Fruit fly (Drosophila melanogaster) whole organism, embryonic: ENCODE data around the gene tank.
A peak's percentile ranks its signal among the peaks of the same experiment; 100 is the strongest.

Source experiments
- Ada2b ChIP-seq: fragments of 200-800 bp; sonication (Bioruptor generic); IDR thresholded peaks from 2 replicates; pipeline ENCODE4 v1.3.6; 2022; ENCODE audit warnings: missing biosample characterization, missing genetic modification characterization
- Atf-2 ChIP-seq: fragments of 200-800 bp; sonication (Bioruptor generic); optimal IDR thresholded peaks from 2 replicates; lab custom pipeline; 2016; ENCODE audit warnings: missing biosample characterization, missing genetic modification characterization
- Atf3 ChIP-seq: fragments of 200-800 bp; sonication (Bioruptor generic); optimal IDR thresholded peaks from 3 replicates; lab custom pipeline; 2016; ENCODE audit warnings: missing biosample characterization, missing genetic modification characterization
- CG10431 ChIP-seq: fragments of 200-800 bp; sonication (Bioruptor generic); optimal IDR thresholded peaks from 3 replicates; lab custom pipeline; 2018; ENCODE audit warnings: missing biosample characterization, mild to moderate bottlenecking, missing genetic modification characterization
- CG11398 ChIP-seq: fragments of 200-800 bp; sonication (Bioruptor generic); optimal IDR thresholded peaks from 2 replicates; lab custom pipeline; 2016; ENCODE audit warnings: missing biosample characterization, missing genetic modification characterization
- CG13624 ChIP-seq: fragments of 200-800 bp; sonication (Bioruptor generic); optimal IDR thresholded peaks from 2 replicates; lab custom pipeline; 2016; ENCODE audit warnings: missing biosample characterization, missing genetic modification characterization
- CG15514 ChIP-seq: fragments of 200-800 bp; sonication (Bioruptor generic); optimal IDR thresholded peaks from 3 replicates; lab custom pipeline; 2017; ENCODE audit warnings: missing biosample characterization, missing genetic modification characterization, mild to moderate bottlenecking, moderate library complexity, missing genetic modification reagents
- CG1647 ChIP-seq: fragments of 200-800 bp; sonication (Bioruptor generic); optimal IDR thresholded peaks from 3 replicates; lab custom pipeline; 2016; ENCODE audit warnings: missing biosample characterization, missing genetic modification characterization
- CG17186 ChIP-seq: fragments of 200-800 bp; sonication (Bioruptor generic); optimal IDR thresholded peaks from 3 replicates; lab custom pipeline; 2017; ENCODE audit warnings: missing biosample characterization, missing genetic modification reagents, missing genetic modification characterization
- CG17328 ChIP-seq: fragments of 200-800 bp; sonication (Bioruptor generic); IDR thresholded peaks from 2 replicates; pipeline ENCODE4 v1.3.6; 2022; ENCODE audit warnings: missing biosample characterization, missing genetic modification characterization
- CG17802 ChIP-seq: fragments of 200-800 bp; sonication (Bioruptor generic); optimal IDR thresholded peaks from 2 replicates; lab custom pipeline; 2018; ENCODE audit warnings: missing biosample characterization, mild to moderate bottlenecking, missing genetic modification characterization, moderate library complexity
- CG2202 ChIP-seq: fragments of 200-800 bp; sonication (Bioruptor generic); optimal IDR thresholded peaks from 2 replicates; lab custom pipeline; 2018; ENCODE audit warnings: missing biosample characterization, mild to moderate bottlenecking, missing genetic modification characterization
- CG2712 ChIP-seq: fragments of 200-800 bp; optimal IDR thresholded peaks from 3 replicates; lab custom pipeline; 2019; ENCODE audit warnings: missing biosample characterization, mild to moderate bottlenecking, missing genetic modification characterization, moderate library complexity
- CG30403 ChIP-seq: fragments of 200-800 bp; sonication (Bioruptor generic); optimal IDR thresholded peaks from 3 replicates; lab custom pipeline; 2016; ENCODE audit warnings: missing biosample characterization, missing genetic modification characterization
- CG31441 ChIP-seq: fragments of 200-800 bp; sonication (Bioruptor generic); IDR thresholded peaks from 2 replicates; pipeline ENCODE4 v1.3.6; 2022; ENCODE audit warnings: missing biosample characterization, missing genetic modification characterization
- CG3838 ChIP-seq: fragments of 200-800 bp; sonication (Bioruptor generic); optimal IDR thresholded peaks from 3 replicates; lab custom pipeline; 2016; ENCODE audit warnings: missing biosample characterization, missing genetic modification characterization
- CG3995 ChIP-seq: fragments of 200-800 bp; sonication (Bioruptor generic); optimal IDR thresholded peaks from 3 replicates; lab custom pipeline; 2016; ENCODE audit warnings: missing biosample characterization, missing genetic modification characterization
- CG4360 ChIP-seq: fragments of 200-800 bp; sonication (Bioruptor generic); IDR thresholded peaks from 2 replicates; pipeline ENCODE4 v1.3.6; 2022; ENCODE audit warnings: missing biosample characterization, missing genetic modification characterization
- CG4404 ChIP-seq: fragments of 200-800 bp; sonication (Bioruptor generic); IDR thresholded peaks from 2 replicates; pipeline ENCODE4 v1.3.6; 2022; ENCODE audit warnings: missing biosample characterization, missing genetic modification characterization
- CG4617 ChIP-seq: fragments of 200-800 bp; sonication (Bioruptor generic); optimal IDR thresholded peaks from 3 replicates; lab custom pipeline; 2016; ENCODE audit warnings: missing biosample characterization, missing genetic modification characterization, borderline replicate concordance
- CG6813 ChIP-seq: fragments of 200-800 bp; sonication (Bioruptor generic); optimal IDR thresholded peaks from 2 replicates; lab custom pipeline; 2017; ENCODE audit warnings: missing biosample characterization, missing genetic modification characterization, mild to moderate bottlenecking, moderate library complexity, missing genetic modification reagents
- CG7786 ChIP-seq: fragments of 200-800 bp; sonication (Bioruptor generic); optimal IDR thresholded peaks from 2 replicates; lab custom pipeline; 2016; ENCODE audit warnings: missing biosample characterization, missing genetic modification characterization
- CG7963 ChIP-seq: fragments of 200-800 bp; sonication (Bioruptor generic); IDR thresholded peaks from 3 replicates; pipeline ENCODE4 v1.3.6; 2022; ENCODE audit warnings: missing biosample characterization, missing genetic modification characterization; ENCODE audit not compliant: partially characterized antibody
- CG8478 ChIP-seq: fragments of >200 bp; optimal IDR thresholded peaks from 2 replicates; lab custom pipeline; 2018
- E2f2 ChIP-seq: fragments of 200-800 bp; sonication (Bioruptor generic); IDR thresholded peaks from 2 replicates; pipeline ENCODE4 v1.3.6; 2022; ENCODE audit warnings: missing biosample characterization, missing genetic modification characterization
- HHEX ChIP-seq: fragments of 200-800 bp; sonication (Bioruptor generic); optimal IDR thresholded peaks from 3 replicates; lab custom pipeline; 2017; ENCODE audit warnings: missing biosample characterization, mild to moderate bottlenecking, missing genetic modification characterization, missing genetic modification reagents
- Hr3 ChIP-seq: fragments of 200-800 bp; sonication (Bioruptor generic); optimal IDR thresholded peaks from 3 replicates; lab custom pipeline; 2016; ENCODE audit warnings: missing biosample characterization, missing genetic modification characterization
- Med ChIP-seq: fragments of 200-800 bp; sonication (Bioruptor generic); peaks from one replicate; lab custom pipeline; 2016; ENCODE audit warnings: missing biosample characterization, missing genetic modification characterization, mild to moderate bottlenecking, inconsistent platforms, moderate library complexity
- Nf-YA ChIP-seq: fragments of 200-800 bp; sonication (Bioruptor generic); IDR thresholded peaks from 2 replicates; pipeline ENCODE4 v1.3.6; 2022; ENCODE audit warnings: missing biosample characterization, missing genetic modification characterization
- Optix ChIP-seq: fragments of 200-800 bp; sonication (Bioruptor generic); IDR thresholded peaks from 3 replicates; pipeline ENCODE4 v1.3.6; 2022; ENCODE audit warnings: missing biosample characterization, missing genetic modification characterization
- Ptx1 ChIP-seq: fragments of 200-800 bp; sonication (Bioruptor generic); IDR thresholded peaks from 2 replicates; pipeline ENCODE4 v1.3.6; 2022; ENCODE audit warnings: missing biosample characterization, missing genetic modification characterization
- Rx ChIP-seq: fragments of 200-800 bp; sonication (Bioruptor generic); IDR thresholded peaks from 2 replicates; pipeline ENCODE4 v1.3.6; 2022; ENCODE audit warnings: missing biosample characterization, missing genetic modification characterization
- Six4 ChIP-seq: fragments of 200-800 bp; sonication (Bioruptor generic); optimal IDR thresholded peaks from 2 replicates; lab custom pipeline; 2016; ENCODE audit warnings: missing biosample characterization, missing genetic modification characterization
- ato ChIP-seq: fragments of 200-800 bp; sonication (Bioruptor generic); IDR thresholded peaks from 2 replicates; pipeline ENCODE4 v1.3.6; 2022; ENCODE audit warnings: missing biosample characterization, missing genetic modification characterization; ENCODE audit not compliant: partially characterized antibody
- cad ChIP-seq: fragments of >200 bp; optimal IDR thresholded peaks from 2 replicates; lab custom pipeline; 2017; ENCODE audit warnings: missing biosample characterization, missing genetic modification characterization
- croc ChIP-seq: fragments of 200-800 bp; sonication (Bioruptor generic); conservative IDR thresholded peaks from 3 replicates; pipeline ENCODE4 v1.3.6; 2022; ENCODE audit warnings: missing biosample characterization, missing genetic modification characterization
- cwo ChIP-seq: fragments of 200-800 bp; sonication (Bioruptor generic); optimal IDR thresholded peaks from 3 replicates; lab custom pipeline; 2017; ENCODE audit warnings: missing biosample characterization, missing genetic modification characterization, mild to moderate bottlenecking, moderate library complexity, missing genetic modification reagents
- disco-r ChIP-seq: fragments of 200-800 bp; sonication (Bioruptor generic); optimal IDR thresholded peaks from 2 replicates; lab custom pipeline; 2016; ENCODE audit warnings: missing biosample characterization, missing genetic modification characterization
- fd96Cb ChIP-seq: fragments of 200-800 bp; sonication (Bioruptor generic); optimal IDR thresholded peaks from 2 replicates; lab custom pipeline; 2018; ENCODE audit warnings: missing biosample characterization, mild to moderate bottlenecking, missing genetic modification characterization, moderate library complexity
- gfzf ChIP-seq: fragments of 200-800 bp; sonication (Bioruptor generic); optimal IDR thresholded peaks from 2 replicates; lab custom pipeline; 2016; ENCODE audit warnings: missing biosample characterization, mild to moderate bottlenecking, missing genetic modification characterization, moderate library complexity
- kah ChIP-seq: fragments of 200-800 bp; sonication (Bioruptor generic); optimal IDR thresholded peaks from 2 replicates; lab custom pipeline; 2018; ENCODE audit warnings: missing biosample characterization, mild to moderate bottlenecking, missing genetic modification characterization
- kay ChIP-seq: fragments of 200-800 bp; sonication (Bioruptor generic); optimal IDR thresholded peaks from 2 replicates; lab custom pipeline; 2016; ENCODE audit warnings: missing biosample characterization, missing genetic modification characterization
- lbe ChIP-seq: fragments of 200-800 bp; sonication (Bioruptor generic); optimal IDR thresholded peaks from 2 replicates; lab custom pipeline; 2016; ENCODE audit warnings: missing biosample characterization, mild to moderate bottlenecking, missing genetic modification characterization
- org-1 ChIP-seq: fragments of 200-800 bp; sonication (Bioruptor generic); optimal IDR thresholded peaks from 2 replicates; lab custom pipeline; 2017; ENCODE audit warnings: missing biosample characterization, missing genetic modification characterization
- run ChIP-seq: fragments of 200-800 bp; sonication (Bioruptor generic); optimal IDR thresholded peaks from 3 replicates; lab custom pipeline; 2018; ENCODE audit warnings: missing biosample characterization, mild to moderate bottlenecking, missing genetic modification characterization
- sd ChIP-seq: fragments of 200-800 bp; sonication (Bioruptor generic); optimal IDR thresholded peaks from 3 replicates; lab custom pipeline; 2018; ENCODE audit warnings: missing biosample characterization, mild to moderate bottlenecking, missing genetic modification characterization, moderate library complexity
- slbo ChIP-seq: fragments of 200-800 bp; sonication (Bioruptor generic); IDR thresholded peaks from 2 replicates; pipeline ENCODE4 v1.3.6; 2022; ENCODE audit warnings: missing biosample characterization, missing genetic modification characterization
- sr ChIP-seq: fragments of 200-800 bp; sonication (Bioruptor generic); IDR thresholded peaks from 3 replicates; pipeline ENCODE4 v1.3.6; 2022; ENCODE audit warnings: missing biosample characterization, missing genetic modification characterization
- sug ChIP-seq: fragments of 200-800 bp; optimal IDR thresholded peaks from 2 replicates; lab custom pipeline; 2019; ENCODE audit warnings: missing biosample characterization, mild to moderate bottlenecking, missing genetic modification characterization, moderate library complexity
- ttk ChIP-seq: fragments of 200-800 bp; sonication (Bioruptor generic); IDR thresholded peaks from 2 replicates; pipeline ENCODE4 v2.1.2; 2022; ENCODE audit warnings: missing biosample characterization, missing genetic modification characterization
- twi ChIP-seq: fragments of 200-800 bp; optimal IDR thresholded peaks from 2 replicates; lab custom pipeline; 2019; ENCODE audit warnings: missing biosample characterization, mild to moderate bottlenecking, missing genetic modification characterization, moderate library complexity

The tank gene

DNA sequence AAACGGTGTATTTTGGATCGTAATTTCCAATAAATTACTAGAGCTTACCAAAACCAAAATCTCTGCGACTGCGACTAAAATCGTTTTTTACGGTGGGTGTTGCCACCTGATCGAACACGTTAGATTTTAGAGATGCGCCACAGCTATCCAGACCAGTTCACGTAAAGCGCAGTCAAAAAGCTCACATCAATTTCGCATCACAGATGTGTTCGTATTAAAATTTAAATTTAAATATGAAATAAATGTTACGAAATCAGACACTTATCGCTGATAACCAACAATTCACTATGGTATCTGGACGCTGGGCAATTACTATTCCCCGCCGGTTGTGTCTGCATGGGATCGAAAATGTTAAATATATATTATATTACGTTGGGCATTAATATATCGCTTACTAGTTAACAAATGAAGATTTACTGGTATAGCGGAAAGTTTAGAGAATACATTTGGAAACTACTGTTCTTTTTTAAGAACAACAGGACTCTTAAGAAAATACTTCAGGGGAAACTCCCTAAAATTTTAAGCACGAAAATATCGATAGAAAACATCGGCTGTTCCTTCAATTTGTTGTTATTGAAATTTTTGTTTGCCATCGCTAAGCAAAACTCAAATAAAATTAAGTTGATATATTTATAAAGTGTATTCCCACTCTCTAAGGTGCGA is 9.5 kb upstream of the tank start, which contains the start of the genes mxt and CG11927 (continued):
- peak; percentile 61 for TF ChIP-seq CG17802 (tag; lab: Kevin White, UChicago)
- TF ChIP-seq CG4360: no peak
- TF ChIP-seq org-1 (GFP tag; lab: Kevin White, UChicago): no peak
- TF ChIP-seq CG2202: no peak
- no peak for TF ChIP-seq CG10431 (GFP tag; lab: Kevin White, UChicago)
- TF ChIP-seq Atf3: peak; percentile 12
- no peak for TF ChIP-seq CG13624 (GFP tag; lab: Kevin White, UChicago)
- TF ChIP-seq CG17328: 0 out of 2 replicates have a peak, but pooled peaks have one; percentile 20
- no peak for TF ChIP-seq Atf-2
- peak; percentile 43 for TF ChIP-seq CG4617
- TF ChIP-seq ato: peak; percentile 58; the same call in 1 of the 2 replicates
- TF ChIP-seq ttk (GFP tag; lab: Robert Waterston, UW): no peak
- TF ChIP-seq sug (tag; lab: Kevin White, UChicago): peak; percentile 49
- TF ChIP-seq slbo (GFP tag; lab: Robert Waterston, UW): peak; percentile 86
- TF ChIP-seq run: no peak
- TF ChIP-seq kah: no peak
- TF ChIP-seq CG7786: peak; percentile 25
- TF ChIP-seq sr (GFP tag; lab: Robert Waterston, UW): no peak
- no peak for TF ChIP-seq croc
- TF ChIP-seq kay: peak; percentile 37
- TF ChIP-seq Ptx1 (GFP tag; lab: Robert Waterston, UW): peak; percentile 39; the same call in 1 of the 2 replicates
- TF ChIP-seq Nf-YA (GFP tag; lab: Robert Waterston, UW): no peak
- TF ChIP-seq lbe (GFP tag; lab: Kevin White, UChicago): no peak
- TF ChIP-seq HHEX (GFP tag; lab: Kevin White, UChicago): no peak
- TF ChIP-seq gfzf: no peak
- peak; percentile 94 for TF ChIP-seq CG15514 (GFP tag; lab: Kevin White, UChicago)
- TF ChIP-seq CG1647 (GFP tag; lab: Kevin White, UChicago): peak; percentile 31
- no peak for TF ChIP-seq Ada2b (GFP tag; lab: Robert Waterston, UW)
- peak; percentile 40; the same call in 1 of the 3 replicates for TF ChIP-seq Optix (GFP tag; lab: Robert Waterston, UW)
- TF ChIP-seq CG7963 (GFP tag; lab: Robert Waterston, UW): peak; percentile 77
- TF ChIP-seq E2f2 (GFP tag; lab: Robert Waterston, UW): peak; percentile 54; the same call in 1 of the 2 replicates
- no peak for TF ChIP-seq CG31441
- TF ChIP-seq fd96Cb (tag; lab: Kevin White, UChicago): peak; percentile 28
- peak; percentile 46 for TF ChIP-seq Six4
- 0 out of 2 replicates have a peak, but pooled peaks have one; percentile 9 for TF ChIP-seq CG4404
- TF ChIP-seq twi (tag; lab: Kevin White, UChicago): no peak
- no peak for TF ChIP-seq CG11398
- peak; percentile 7 for TF ChIP-seq CG3838
- peak; percentile 37 for TF ChIP-seq CG2712
- peak; percentile 72 for TF ChIP-seq CG17186 (GFP tag; lab: Kevin White, UChicago)
- 0 out of 2 replicates have a peak, but pooled peaks have one; percentile 13 for TF ChIP-seq Rx
- no peak for TF ChIP-seq cwo
- no peak for TF ChIP-seq sd
- no peak for TF ChIP-seq CG6813 (GFP tag; lab: Kevin White, UChicago)
- peak; percentile 86 for TF ChIP-seq Med (GFP tag; lab: Kevin White, UChicago)
- TF ChIP-seq CG3995 (GFP tag; lab: Kevin White, UChicago): peak; percentile 68
- no peak for TF ChIP-seq CG8478 (lab: Kevin White, UChicago)
- no peak for TF ChIP-seq disco-r (GFP tag; lab: Kevin White, UChicago)
- TF ChIP-seq Hr3: peak; percentile 52
- TF ChIP-seq cad (GFP tag; lab: Kevin White, UChicago): no peak
- TF ChIP-seq CG30403: peak; percentile 76
